Fruit fly (Drosophila melanogaster) whole organism, wandering third instar larva: ENCODE measurements around the gene Dbp73D.

Experiments used
- Abd-B ChIP-seq: fragments of >200 bp; optimal IDR thresholded peaks from 2 replicates; lab custom pipeline; 2017; ENCODE audit warnings: missing biosample characterization, missing genetic modification characterization
- CrebA ChIP-seq: fragments of 200-800 bp; sonication (Bioruptor generic); optimal IDR thresholded peaks from 2 replicates; lab custom pipeline; 2016; ENCODE audit warnings: missing biosample characterization, mild to moderate bottlenecking, missing genetic modification characterization, borderline replicate concordance
- Dfd ChIP-seq: fragments of >200 bp; optimal IDR thresholded peaks from 2 replicates; lab custom pipeline; 2017; ENCODE audit warnings: missing biosample characterization, missing genetic modification characterization
- Dif ChIP-seq: fragments of 200-275, 200-300 bp; sonication (Bioruptor generic); optimal IDR thresholded peaks from 2 replicates; lab custom pipeline; 2018; ENCODE audit warnings: missing biosample characterization, missing genetic modification characterization; ENCODE audit not compliant: partially characterized antibody
- HLH106 ChIP-seq: fragments of 200-800 bp; optimal IDR thresholded peaks from 3 replicates; lab custom pipeline; 2019; ENCODE audit warnings: missing biosample characterization, mild to moderate bottlenecking, missing genetic modification characterization, moderate library complexity
- Hnf4 ChIP-seq: fragments of 200-800 bp; sonication (Bioruptor generic); optimal IDR thresholded peaks from 2 replicates; lab custom pipeline; 2016; ENCODE audit warnings: missing biosample characterization, mild to moderate bottlenecking, missing genetic modification characterization
- Jra ChIP-seq: sonication (Bioruptor generic); optimal IDR thresholded peaks from 2 replicates; lab custom pipeline; 2016; ENCODE audit warnings: missing biosample characterization, missing genetic modification characterization
- Rel ChIP-seq, 2 experiments: fragments of 200-800 bp; sonication (Bioruptor generic) in 1 of 2; optimal IDR thresholded peaks; 2 replicates in 1 of 2; 3 replicates in 1 of 2; lab custom pipeline; 2016 to 2019; ENCODE audit warnings: mild to moderate bottlenecking in 2 of 2, missing biosample characterization in 2 of 2, missing genetic modification characterization in 2 of 2, moderate library complexity in 1 of 2
- Sp1 ChIP-seq: fragments of 200-800 bp; sonication (Bioruptor generic); optimal IDR thresholded peaks from 3 replicates; lab custom pipeline; 2019; ENCODE audit warnings: missing biosample characterization, mild to moderate bottlenecking, missing genetic modification characterization, moderate library complexity
- Vsx2 ChIP-seq: fragments of 200-300, 225-300 bp; sonication (Bioruptor generic); optimal IDR thresholded peaks from 2 replicates; lab custom pipeline; 2018; ENCODE audit warnings: missing biosample characterization, missing genetic modification characterization; ENCODE audit not compliant: partially characterized antibody
- br ChIP-seq: fragments of 200-800 bp; sonication (Bioruptor generic); optimal IDR thresholded peaks from 2 replicates; lab custom pipeline; 2016; ENCODE audit warnings: missing biosample characterization, missing genetic modification characterization
- brk ChIP-seq: fragments of 200-800 bp; sonication (Bioruptor generic); optimal IDR thresholded peaks from 2 replicates; lab custom pipeline; 2016; ENCODE audit warnings: missing biosample characterization, mild to moderate bottlenecking, missing genetic modification characterization
- dl ChIP-seq, 2 experiments: fragments of 175-275, 200-275 bp in 1 of 2; fragments of 200-275 bp in 1 of 2; sonication (Bioruptor generic); optimal IDR thresholded peaks; lab custom pipeline; 2018; ENCODE audit warnings: mild to moderate bottlenecking in 2 of 2, missing biosample characterization in 2 of 2, missing genetic modification characterization in 2 of 2, moderate library complexity in 2 of 2; ENCODE audit not compliant: partially characterized antibody in 2 of 2, insufficient read depth in 1 of 2
- dmrt93B ChIP-seq: fragments of 200-800 bp; sonication (Bioruptor generic); optimal IDR thresholded peaks from 2 replicates; lab custom pipeline; 2018; ENCODE audit warnings: missing biosample characterization, mild to moderate bottlenecking, missing genetic modification characterization
- ey ChIP-seq: fragments of 200-800 bp; sonication (Bioruptor generic); optimal IDR thresholded peaks from 2 replicates; lab custom pipeline; 2016; ENCODE audit warnings: missing biosample characterization, missing genetic modification characterization
- fru ChIP-seq: fragments of 200-800 bp; sonication (Bioruptor generic); optimal IDR thresholded peaks from 3 replicates; lab custom pipeline; 2016; ENCODE audit warnings: missing biosample characterization, mild to moderate bottlenecking, missing genetic modification characterization
- h ChIP-seq: fragments of 200-800 bp; sonication (Bioruptor generic); optimal IDR thresholded peaks from 3 replicates; lab custom pipeline; 2016; ENCODE audit warnings: missing biosample characterization, mild to moderate bottlenecking, missing genetic modification characterization
- jim ChIP-seq: fragments of 175-275, 200-325 bp; sonication (Bioruptor generic); optimal IDR thresholded peaks from 2 replicates; lab custom pipeline; 2016; ENCODE audit warnings: missing biosample characterization, mild to moderate bottlenecking, missing genetic modification characterization
- lola ChIP-seq: fragments of >200 bp; optimal IDR thresholded peaks from 2 replicates; lab custom pipeline; 2017; ENCODE audit warnings: missing biosample characterization, missing genetic modification characterization
- rgr ChIP-seq: fragments of 200-800 bp; sonication (Bioruptor generic); optimal IDR thresholded peaks from 3 replicates; lab custom pipeline; 2016; ENCODE audit warnings: missing biosample characterization, mild to moderate bottlenecking, missing genetic modification characterization
- sage ChIP-seq: fragments of 200-800 bp; sonication (Bioruptor generic); optimal IDR thresholded peaks from 2 replicates; lab custom pipeline; 2016; ENCODE audit warnings: missing biosample characterization, mild to moderate bottlenecking, missing genetic modification characterization
- sv ChIP-seq: fragments of 200-800 bp; sonication (Bioruptor generic); optimal IDR thresholded peaks from 3 replicates; lab custom pipeline; 2016; ENCODE audit warnings: missing biosample characterization, missing genetic modification characterization
- tai ChIP-seq: sonication (Bioruptor generic); optimal IDR thresholded peaks from 2 replicates; lab custom pipeline; 2016; ENCODE audit warnings: missing biosample characterization, missing genetic modification characterization
- usp ChIP-seq: fragments of >200 bp; optimal IDR thresholded peaks from 2 replicates; lab custom pipeline; 2017; ENCODE audit warnings: missing biosample characterization, missing genetic modification characterization

Dbp73D gene

dm6 chr3L:16689491-16689890 lies 41.1 kb downstream of the Dbp73D start:
- no peak for TF ChIP-seq fru (GFP tag; lab: Kevin White, UChicago)
- no peak for TF ChIP-seq dl (GFP tag; optimal IDR thresholded peaks at IDR 0.05; lab: Kevin White, UChicago; ENCODE audit: insufficient read depth in 1 of 2, partially characterized antibody in 2 of 2)
- no peak for TF ChIP-seq Vsx2 (GFP tag; lab: Kevin White, UChicago)
- no peak for TF ChIP-seq brk
- no peak for TF ChIP-seq ey (GFP tag; lab: Kevin White, UChicago)
- no peak for TF ChIP-seq rgr (GFP tag; lab: Kevin White, UChicago)
- no peak for TF ChIP-seq jim (GFP tag; lab: Kevin White, UChicago)
- TF ChIP-seq Dif (GFP tag; lab: Kevin White, UChicago) = no peak
- no peak for TF ChIP-seq Hnf4 (GFP tag; lab: Kevin White, UChicago)
- no peak for TF ChIP-seq Sp1 (GFP tag; lab: Kevin White, UChicago)
- no peak for TF ChIP-seq sage (GFP tag; lab: Kevin White, UChicago)
- no peak for TF ChIP-seq usp (GFP tag; lab: Kevin White, UChicago)
- no peak for TF ChIP-seq sv (GFP tag; lab: Kevin White, UChicago)
- TF ChIP-seq HLH106 (tag; lab: Kevin White, UChicago) = no peak
- TF ChIP-seq tai (GFP tag; lab: Kevin White, UChicago) = no peak
- TF ChIP-seq, all 38 proteins: peak for 0

DNA sequence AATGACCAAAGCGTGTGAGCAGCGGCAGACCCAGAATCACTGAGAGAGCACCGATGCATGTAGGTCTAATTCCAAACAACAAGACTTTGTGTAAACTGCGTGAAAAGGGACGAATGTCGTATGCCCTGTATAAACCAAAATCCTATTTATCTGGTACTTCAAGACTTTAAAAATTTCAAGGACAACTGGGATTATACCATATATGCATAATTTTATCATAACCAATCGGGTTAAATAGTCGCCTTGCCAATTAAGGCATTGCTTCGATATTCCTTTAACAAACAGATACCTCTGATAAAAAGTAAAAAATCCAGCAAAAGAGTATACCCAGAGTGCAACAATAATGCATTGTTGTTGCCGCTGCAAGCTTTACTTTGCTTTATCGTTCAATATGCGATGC lies 47.6 kb downstream of the Dbp73D start:
- TF ChIP-seq h (GFP tag; lab: Kevin White, UChicago) (no peak), lola (GFP tag; lab: Kevin White, UChicago) (no peak), dl (GFP tag; optimal IDR thresholded peaks at IDR 0.05; lab: Kevin White, UChicago; ENCODE audit: insufficient read depth in 1 of 2, partially characterized antibody in 2 of 2) (no peak), br (GFP tag; lab: Kevin White, UChicago) (no peak), sage (GFP tag; lab: Kevin White, UChicago) (no peak), Jra (GFP tag; lab: Kevin White, UChicago) (no peak)

- TF ChIP-seq dmrt93B (GFP tag; lab: Kevin White, UChicago) (no peak), CrebA (GFP tag; lab: Kevin White, UChicago) (peak; percentile 63), dl (GFP tag; optimal IDR thresholded peaks at IDR 0.05; lab: Kevin White, UChicago; ENCODE audit: insufficient read depth in 1 of 2, partially characterized antibody in 2 of 2) (no peak), Rel (GFP tag; optimal IDR thresholded peaks at IDR 0.05; lab: Kevin White, UChicago) (no peak), Rel (tag; optimal IDR thresholded peaks at IDR 0.05; lab: Kevin White, UChicago) (peak; percentile 94), h (GFP tag; lab: Kevin White, UChicago) (peak; percentile 23), Abd-B (GFP tag; lab: Kevin White, UChicago) (no peak)
- TF ChIP-seq, all 38 proteins: peak for 3
Observed at dm6 chr3L:16682371-16682770, 48.2 kb downstream of the Dbp73D start.

DNA sequence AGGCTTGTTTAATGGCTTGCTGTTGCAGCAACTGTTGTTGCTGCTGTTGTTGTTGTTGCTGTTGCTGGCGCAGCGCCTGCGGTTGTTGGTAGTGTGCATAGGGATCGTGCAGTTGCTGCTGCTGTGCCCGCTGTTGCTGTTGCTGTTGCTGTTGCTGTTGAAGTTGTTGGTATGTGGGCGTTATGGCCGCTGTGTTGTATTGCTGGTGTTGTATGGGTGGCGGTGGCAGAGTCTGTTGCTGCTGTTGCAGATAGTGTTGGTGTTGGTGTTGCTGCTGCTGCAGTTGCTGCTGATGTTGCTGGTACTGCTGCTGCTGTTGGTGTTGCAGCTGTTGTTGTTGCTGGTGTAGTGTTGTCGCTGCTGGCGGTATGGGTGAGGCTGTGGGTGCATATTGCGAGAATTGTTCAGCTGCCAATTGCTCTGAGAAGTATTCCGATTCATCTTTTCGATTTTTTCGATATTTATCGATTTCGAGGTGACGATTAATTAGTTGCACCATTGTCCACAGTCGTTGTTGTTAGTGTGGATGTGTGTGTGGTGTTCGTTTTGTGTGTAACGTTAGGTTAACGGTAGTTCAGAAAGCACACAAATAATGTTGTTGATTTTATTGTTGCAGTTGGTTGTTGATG lies 51.0 kb downstream of the Dbp73D start:
- no peak for TF ChIP-seq ey (GFP tag; lab: Kevin White, UChicago)
- TF ChIP-seq Dfd (GFP tag; lab: Kevin White, UChicago) = peak; percentile 98
